Fruit fly (Drosophila melanogaster) S2 (cell line): ENCODE measurements around the gene CG12689.

Source experiments
- CG8478 ChIP-seq: fragments of >200 bp; optimal IDR thresholded peaks from 2 replicates; lab custom pipeline; 2018
- CTCF ChIP-seq, 2 experiments: fragments of >200 bp; optimal IDR thresholded peaks; 2 replicates each; lab custom pipeline; 2018

DNA sequence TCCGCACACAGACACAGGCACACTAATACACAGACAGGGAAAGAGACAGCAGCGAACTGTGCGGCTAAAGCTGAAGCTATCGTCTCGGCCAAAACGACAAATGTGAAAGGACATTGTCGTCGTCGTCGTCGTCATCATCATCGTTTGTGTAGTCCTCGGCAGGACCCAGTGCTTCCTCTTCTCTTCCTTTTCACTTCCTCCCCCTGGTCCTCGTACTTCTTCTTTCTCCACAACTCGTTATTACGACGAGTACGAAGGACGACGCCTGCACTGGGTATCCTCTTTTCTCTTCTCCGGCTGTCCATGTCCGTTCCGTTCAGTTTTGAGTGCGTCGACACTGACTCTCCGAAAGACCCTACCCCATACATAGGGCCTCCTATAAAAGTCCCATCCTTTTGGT, 39.3 kb upstream of the CG12689 start:
- TF ChIP-seq CG8478 (lab: Kevin White, UChicago) (no peak), CTCF (optimal IDR thresholded peaks at IDR 0.05; lab: Kevin White, UChicago) (no peak)
